Fruit fly (Drosophila melanogaster): ENCODE data around the gene Pif1A.
A peak's percentile ranks its signal among the peaks of the same experiment; 100 is the strongest.

Pif1A gene

DNA sequence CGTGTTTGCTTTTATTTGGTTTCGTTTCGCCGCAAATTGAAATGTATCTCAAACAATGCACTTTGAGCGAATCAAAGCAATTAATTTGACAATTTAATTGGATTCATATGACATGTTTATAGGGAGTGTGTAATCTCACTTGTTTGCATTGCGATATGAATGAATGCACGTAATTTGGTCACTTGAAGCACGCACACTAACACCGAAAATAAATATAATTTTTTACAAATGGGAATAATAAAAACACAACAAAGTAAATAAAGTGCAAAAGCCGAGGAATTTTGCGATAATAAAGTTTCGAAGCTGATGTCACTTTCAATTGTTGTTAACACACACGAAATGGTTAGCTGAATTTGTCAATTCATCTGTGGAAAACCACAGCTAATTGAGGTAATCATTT is 44.0 kb upstream of the Pif1A start:
- no peak for TF ChIP-seq Mnt (GFP tag; optimal IDR thresholded peaks at IDR 0.05)
- peak; percentile 83 for TF ChIP-seq cic (GFP tag; optimal IDR thresholded peaks at IDR 0.05)
- TF ChIP-seq ovo (GFP tag; optimal IDR thresholded peaks at IDR 0.05): no peak
- no peak for TF ChIP-seq CG7045 (GFP tag; optimal IDR thresholded peaks at IDR 0.05)
- TF ChIP-seq Hr96 (GFP tag; optimal IDR thresholded peaks at IDR 0.05): no peak
- no peak for TF ChIP-seq CG11617 (GFP tag; optimal IDR thresholded peaks at IDR 0.05)
- TF ChIP-seq CG33017 (tag; optimal IDR thresholded peaks at IDR 0.05): no peak
- TF ChIP-seq bab1 (GFP tag; optimal IDR thresholded peaks at IDR 0.05): no peak
- TF ChIP-seq CG1620 (GFP tag; optimal IDR thresholded peaks at IDR 0.05): no peak
- no peak for TF ChIP-seq tj (GFP tag; optimal IDR thresholded peaks at IDR 0.05)
- no peak for TF ChIP-seq Clk (GFP tag; optimal IDR thresholded peaks at IDR 0.05)
- TF ChIP-seq Crg-1 (GFP tag; optimal IDR thresholded peaks at IDR 0.05): no peak
- TF ChIP-seq CG5204 (GFP tag; optimal IDR thresholded peaks at IDR 0.05): peak; percentile 2
- no peak for TF ChIP-seq CG14711 (tag; optimal IDR thresholded peaks at IDR 0.05)
- TF ChIP-seq toe (GFP tag; optimal IDR thresholded peaks at IDR 0.05): no peak
- TF ChIP-seq cnc (optimal IDR thresholded peaks at IDR 0.05): no peak
- TF ChIP-seq pad (GFP tag; optimal IDR thresholded peaks at IDR 0.05): no peak
- peak; percentile 40 for TF ChIP-seq CG12768 (GFP tag; optimal IDR thresholded peaks at IDR 0.05)
- peak; percentile 25 for TF ChIP-seq CG7101 (tag; optimal IDR thresholded peaks at IDR 0.05)
- peak; percentile 67 for TF ChIP-seq kay (GFP tag; ENCODE audit: borderline replicate concordance)

DNA sequence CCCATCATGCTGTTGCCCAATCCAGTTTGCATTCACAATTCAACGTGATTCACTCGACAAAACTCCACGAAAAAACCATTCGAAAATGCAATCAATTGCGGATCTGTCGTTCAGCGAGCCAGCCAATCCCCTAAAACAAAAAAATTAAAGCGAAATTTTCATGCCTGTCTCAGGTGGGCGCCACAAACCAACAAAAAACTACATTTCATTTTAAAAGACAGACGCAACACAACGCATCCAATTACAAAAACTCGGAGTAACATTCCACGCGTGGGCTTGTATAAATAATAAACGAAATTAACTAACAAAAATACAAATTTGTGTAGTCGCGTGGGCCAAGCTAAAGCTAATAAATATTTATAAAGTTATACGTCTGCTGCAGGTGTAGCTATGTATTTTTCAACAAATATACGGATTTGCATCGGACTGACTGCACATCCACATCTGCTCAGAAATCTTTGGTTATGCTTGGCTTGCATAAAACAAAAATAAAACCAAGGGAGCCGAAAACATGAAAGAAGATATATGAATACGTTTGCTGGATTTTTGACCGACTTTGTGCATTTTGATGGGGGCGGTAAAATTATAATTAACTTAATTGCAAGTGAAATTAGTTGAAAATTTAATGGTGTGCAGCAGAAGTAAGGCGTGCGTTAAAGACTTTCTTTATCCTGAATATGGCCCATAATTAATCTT is 43.1 kb upstream of the Pif1A start:
- peak; percentile 80 for TF ChIP-seq tj (GFP tag; optimal IDR thresholded peaks at IDR 0.05)
- TF ChIP-seq CG1620 (GFP tag; optimal IDR thresholded peaks at IDR 0.05): no peak
- peak; percentile 77 for TF ChIP-seq kay (GFP tag; ENCODE audit: borderline replicate concordance)
- no peak for TF ChIP-seq CG14711 (tag; optimal IDR thresholded peaks at IDR 0.05)
- TF ChIP-seq CG33017 (tag; optimal IDR thresholded peaks at IDR 0.05): no peak
- TF ChIP-seq pad (GFP tag; optimal IDR thresholded peaks at IDR 0.05): no peak

DNA sequence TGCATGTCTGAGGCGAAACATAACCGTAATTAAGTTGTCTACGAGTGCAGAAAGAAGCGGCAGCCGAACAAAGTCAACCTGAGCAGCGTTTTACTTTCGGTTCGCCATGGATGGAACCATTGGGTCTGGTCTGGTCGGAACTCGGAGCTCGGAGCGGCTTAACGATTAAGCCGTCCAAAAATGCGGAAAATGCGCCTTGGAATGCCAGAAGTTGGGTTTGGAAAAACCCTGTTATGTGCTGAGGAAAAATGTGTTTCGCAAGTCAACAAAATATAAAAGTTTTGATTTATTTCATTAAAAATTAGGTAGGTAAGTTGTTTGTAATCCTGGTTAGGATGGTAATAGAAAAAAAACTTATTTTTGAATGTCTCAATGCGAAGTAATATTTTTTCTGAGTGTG is 40.6 kb upstream of the Pif1A start:
- TF ChIP-seq CG1620 (GFP tag; optimal IDR thresholded peaks at IDR 0.05) (no peak), cic (GFP tag; optimal IDR thresholded peaks at IDR 0.05) (no peak), Mnt (GFP tag; optimal IDR thresholded peaks at IDR 0.05) (no peak), Clk (GFP tag; optimal IDR thresholded peaks at IDR 0.05) (no peak)

DNA sequence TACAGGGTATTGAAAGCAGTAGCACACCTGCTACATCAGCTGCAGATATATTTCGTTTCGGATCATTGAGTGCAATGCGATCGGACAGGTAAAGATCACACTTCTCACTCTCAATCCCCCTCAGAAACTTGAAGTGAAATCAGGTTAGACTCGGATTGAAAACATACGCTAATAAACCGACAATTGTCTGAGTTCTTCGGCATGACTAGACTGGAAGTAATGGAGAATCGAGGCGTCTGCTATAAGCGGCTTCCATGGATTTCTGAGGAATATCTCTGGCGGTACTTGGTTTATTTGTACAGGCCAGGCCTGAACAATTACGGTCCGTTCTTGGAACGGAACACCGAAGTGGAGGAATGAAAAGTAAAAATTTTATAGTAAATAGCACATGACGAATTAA is 40.1 kb upstream of the Pif1A start:
- TF ChIP-seq cnc (optimal IDR thresholded peaks at IDR 0.05) (no peak), CG33017 (tag; optimal IDR thresholded peaks at IDR 0.05) (no peak), pad (GFP tag; optimal IDR thresholded peaks at IDR 0.05) (no peak), CG5204 (GFP tag; optimal IDR thresholded peaks at IDR 0.05) (no peak), CG14711 (tag; optimal IDR thresholded peaks at IDR 0.05) (no peak), kay (GFP tag; ENCODE audit: borderline replicate concordance) (no peak), CG7045 (GFP tag; optimal IDR thresholded peaks at IDR 0.05) (no peak), CG7101 (tag; optimal IDR thresholded peaks at IDR 0.05) (no peak), Crg-1 (GFP tag; optimal IDR thresholded peaks at IDR 0.05) (no peak)

DNA sequence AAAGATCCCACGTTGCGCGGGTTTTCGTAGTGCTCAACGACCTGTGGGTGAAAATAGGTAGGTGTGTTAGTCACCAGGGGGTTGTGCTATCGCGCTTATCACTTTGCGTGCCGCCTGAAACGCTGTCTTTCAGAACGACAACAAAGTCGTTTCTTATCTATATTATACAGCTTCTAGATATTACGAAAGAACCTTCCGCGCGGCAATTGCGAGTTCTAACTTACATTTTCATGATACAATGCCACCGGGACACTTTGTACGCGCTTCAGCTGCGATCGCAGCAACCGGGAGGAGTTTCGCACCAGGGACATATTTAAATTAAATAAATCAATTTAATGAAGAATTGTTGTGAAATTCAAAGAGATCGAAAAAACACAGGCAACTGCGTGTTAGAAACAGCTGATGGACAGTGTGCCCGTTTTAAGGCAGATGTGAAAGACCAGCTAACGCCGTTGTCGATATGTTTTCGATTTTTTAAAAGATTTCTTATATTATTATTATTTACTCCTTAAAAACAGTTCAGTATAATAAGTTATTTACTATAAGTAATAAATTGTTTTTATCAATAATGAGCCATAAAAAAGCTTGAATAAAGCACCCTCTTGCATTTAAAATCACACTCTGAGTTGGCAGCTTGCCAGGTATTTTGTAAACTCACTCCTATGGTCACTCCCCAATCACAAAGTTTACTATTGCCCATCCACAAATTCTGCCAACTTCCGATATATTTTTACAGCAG is 23.0 kb upstream of the Pif1A start, which contains the start of the genes IscU and CG8379:
TSS of gene IscU (minus strand) at position 417 of the 739 bp plus-strand sequence.
TSS of gene CG8379 (plus strand) at position 651 of the 739 bp plus-strand sequence.
- TF ChIP-seq Crg-1 (GFP tag; optimal IDR thresholded peaks at IDR 0.05): peak; percentile 15
- TF ChIP-seq pad (GFP tag; optimal IDR thresholded peaks at IDR 0.05): no peak
- no peak for TF ChIP-seq CG7045 (GFP tag; optimal IDR thresholded peaks at IDR 0.05)
- TF ChIP-seq CG5204 (GFP tag; optimal IDR thresholded peaks at IDR 0.05): no peak
- peak; percentile 82 for TF ChIP-seq kay (GFP tag; ENCODE audit: borderline replicate concordance)
- no peak for TF ChIP-seq cic (GFP tag; optimal IDR thresholded peaks at IDR 0.05)
- TF ChIP-seq Hr96 (GFP tag; optimal IDR thresholded peaks at IDR 0.05): no peak
- no peak for TF ChIP-seq toe (GFP tag; optimal IDR thresholded peaks at IDR 0.05)
- TF ChIP-seq CG7101 (tag; optimal IDR thresholded peaks at IDR 0.05): peak; percentile 41
- peak; percentile 46 for TF ChIP-seq CG11617 (GFP tag; optimal IDR thresholded peaks at IDR 0.05)
- TF ChIP-seq ovo (GFP tag; optimal IDR thresholded peaks at IDR 0.05): no peak
- TF ChIP-seq CG1620 (GFP tag; optimal IDR thresholded peaks at IDR 0.05): no peak
- TF ChIP-seq cnc (optimal IDR thresholded peaks at IDR 0.05): no peak
- TF ChIP-seq CG12768 (GFP tag; optimal IDR thresholded peaks at IDR 0.05): no peak
- TF ChIP-seq CG33017 (tag; optimal IDR thresholded peaks at IDR 0.05): no peak
- TF ChIP-seq CG14711 (tag; optimal IDR thresholded peaks at IDR 0.05): peak; percentile 6
- TF ChIP-seq Mnt (GFP tag; optimal IDR thresholded peaks at IDR 0.05): peak; percentile 50
- TF ChIP-seq Clk (GFP tag; optimal IDR thresholded peaks at IDR 0.05): no peak
- TF ChIP-seq tj (GFP tag; optimal IDR thresholded peaks at IDR 0.05): peak; percentile 29
- TF ChIP-seq bab1 (GFP tag; optimal IDR thresholded peaks at IDR 0.05): peak; percentile 55

DNA sequence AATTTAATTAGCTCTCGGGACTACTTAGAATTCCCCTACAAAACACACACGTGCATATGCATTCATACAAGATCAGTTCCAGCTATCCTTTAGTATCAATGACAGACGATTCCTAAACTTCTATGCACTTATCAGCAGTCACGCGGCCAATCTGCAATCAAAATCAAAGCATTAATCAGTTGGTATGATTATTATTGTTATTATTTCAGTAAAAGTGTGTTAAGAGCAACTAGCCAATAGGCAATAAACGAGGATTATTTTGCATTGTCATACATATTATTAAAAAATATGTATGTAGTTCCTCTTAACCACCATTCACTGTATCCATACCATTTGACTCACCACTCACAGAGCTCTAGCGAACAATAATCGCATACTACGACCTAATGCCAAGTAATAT is 21.9 kb upstream of the Pif1A start:
- TF ChIP-seq CG1620 (GFP tag; optimal IDR thresholded peaks at IDR 0.05) (no peak), Crg-1 (GFP tag; optimal IDR thresholded peaks at IDR 0.05) (no peak), CG14711 (tag; optimal IDR thresholded peaks at IDR 0.05) (peak; percentile 47), Hr96 (GFP tag; optimal IDR thresholded peaks at IDR 0.05) (no peak), cnc (optimal IDR thresholded peaks at IDR 0.05) (peak in 1 of 2 experiments; percentile 50), cic (GFP tag; optimal IDR thresholded peaks at IDR 0.05) (peak; percentile 88), ovo (GFP tag; optimal IDR thresholded peaks at IDR 0.05) (no peak), kay (GFP tag; ENCODE audit: borderline replicate concordance) (peak; percentile 98), CG7101 (tag; optimal IDR thresholded peaks at IDR 0.05) (no peak), Clk (GFP tag; optimal IDR thresholded peaks at IDR 0.05) (no peak), CG33017 (tag; optimal IDR thresholded peaks at IDR 0.05) (peak; percentile 40), Mnt (GFP tag; optimal IDR thresholded peaks at IDR 0.05) (peak; percentile 17), CG12768 (GFP tag; optimal IDR thresholded peaks at IDR 0.05) (peak; percentile 41)

Measured in whole organism, adult.